Worm (Caenorhabditis elegans): ENCODE results near the gene dyci-1.
A peak's percentile ranks its signal among the peaks of the same experiment; 100 is the strongest.

Gene dyci-1

ce11 chrIV:6802132-6802531 is 17.1 kb upstream of the dyci-1 start, which contains the start of the genes cest-4 and C17H12.11 (continued):
- TF ChIP-seq dve-1 (tag; optimal IDR thresholded peaks at IDR 0.05; ENCODE audit: insufficient read depth): peak; percentile 79
- peak; percentile 98 for TF ChIP-seq nhr-28 (tag; optimal IDR thresholded peaks at IDR 0.05)
- TF ChIP-seq daf-16 (GFP tag; optimal IDR thresholded peaks at IDR 0.05): no peak
- peak; percentile 93 for TF ChIP-seq daf-16 (tag; optimal IDR thresholded peaks at IDR 0.05)

ce11 chrIV:6795529-6795928 is 10.5 kb upstream of the dyci-1 start, which contains the start of the genes C17H12.3 and C17H12.12:
C17H12.3 (minus strand) TSS chrIV:6795629.
C17H12.12 (plus strand) TSS chrIV:6795924.
- no peak for TF ChIP-seq pqm-1 (tag; optimal IDR thresholded peaks at IDR 0.05)
- TF ChIP-seq hlh-30 (tag; optimal IDR thresholded peaks at IDR 0.05; ENCODE audit: insufficient read depth): no peak
- TF ChIP-seq php-3 (GFP tag; IDR thresholded peaks at IDR 0.05): no peak
- no peak for TF ChIP-seq madf-9 (GFP tag; conservative IDR thresholded peaks at IDR 0.05)
- TF ChIP-seq tra-1 (GFP tag; IDR thresholded peaks at IDR 0.05): no peak
- TF ChIP-seq duxl-1 (tag; optimal IDR thresholded peaks at IDR 0.05; ENCODE audit: poor library complexity): no peak
- no peak for TF ChIP-seq mes-2 (tag; optimal IDR thresholded peaks at IDR 0.05; ENCODE audit: poor library complexity, severe bottlenecking)
- TF ChIP-seq snpc-1.2 (GFP tag; IDR thresholded peaks at IDR 0.05): no peak
- TF ChIP-seq attf-4 (tag; optimal IDR thresholded peaks at IDR 0.05): no peak
- TF ChIP-seq ZK546.5 (tag; optimal IDR thresholded peaks at IDR 0.05): no peak
- no peak for TF ChIP-seq lin-39 (tag; optimal IDR thresholded peaks at IDR 0.05)
- no peak for TF ChIP-seq arid-1 (GFP tag; conservative IDR thresholded peaks at IDR 0.05)
- no peak for TF ChIP-seq ceh-28 (tag; optimal IDR thresholded peaks at IDR 0.05)
- no peak for TF ChIP-seq pha-4 (GFP tag; IDR thresholded peaks at IDR 0.05)
- TF ChIP-seq pha-4 (tag; optimal IDR thresholded peaks at IDR 0.05): no peak

ce11 chrIV:6793310-6793966 is 8.4 kb upstream of the dyci-1 start:
- TF ChIP-seq dmd-8 (GFP tag; IDR thresholded peaks at IDR 0.05): no peak
- TF ChIP-seq unc-62 (GFP tag; optimal IDR thresholded peaks at IDR 0.05 in 1 of 2): peak in 1 of 2 experiments; percentile 70
- TF ChIP-seq unc-62 (tag; optimal IDR thresholded peaks at IDR 0.05): no peak
- no peak for TF ChIP-seq Y105C5A.15 (GFP tag; IDR thresholded peaks at IDR 0.05)
- TF ChIP-seq aly-2 (tag; optimal IDR thresholded peaks at IDR 0.05): no peak
- TF ChIP-seq ces-1 (GFP tag; optimal IDR thresholded peaks at IDR 0.05): no peak
- no peak for TF ChIP-seq F26F4.8 (GFP tag; conservative IDR thresholded peaks at IDR 0.05)
- TF ChIP-seq F49E8.2 (tag; optimal IDR thresholded peaks at IDR 0.05; ENCODE audit: borderline replicate concordance): peak; percentile 82
- no peak for TF ChIP-seq nhr-48 (tag; optimal IDR thresholded peaks at IDR 0.05)
- TF ChIP-seq mdt-29 (GFP tag; IDR thresholded peaks at IDR 0.05): no peak
- TF ChIP-seq snpc-4 (tag; optimal IDR thresholded peaks at IDR 0.05): no peak
- peak; percentile 35; the same call in 1 of the 2 replicates for TF ChIP-seq lin-38 (GFP tag; IDR thresholded peaks at IDR 0.05)
- no peak for TF ChIP-seq php-3 (GFP tag; IDR thresholded peaks at IDR 0.05)
- no peak for TF ChIP-seq hlh-30 (tag; optimal IDR thresholded peaks at IDR 0.05; ENCODE audit: insufficient read depth)
- no peak for TF ChIP-seq pqm-1 (tag; optimal IDR thresholded peaks at IDR 0.05)
- no peak for TF ChIP-seq ama-1 (optimal IDR thresholded peaks at IDR 0.05)
- TF ChIP-seq dpl-1 (GFP tag; optimal IDR thresholded peaks at IDR 0.05): no peak
- TF ChIP-seq nhr-76 (tag; optimal IDR thresholded peaks at IDR 0.05): no peak
- TF ChIP-seq egl-27 (tag; optimal IDR thresholded peaks at IDR 0.05): no peak
- TF ChIP-seq gei-8 (GFP tag; optimal IDR thresholded peaks at IDR 0.05): no peak
- peak; percentile 91 for TF ChIP-seq snpc-1.2 (GFP tag; IDR thresholded peaks at IDR 0.05)
- no peak for TF ChIP-seq lin-15B (tag; optimal IDR thresholded peaks at IDR 0.05)
- no peak for TF ChIP-seq ZK546.5 (tag; optimal IDR thresholded peaks at IDR 0.05)
- peak; percentile 21 for TF ChIP-seq duxl-1 (tag; optimal IDR thresholded peaks at IDR 0.05; ENCODE audit: poor library complexity)
- TF ChIP-seq madf-5 (GFP tag; IDR thresholded peaks at IDR 0.05): no peak
- TF ChIP-seq fos-1 (tag; optimal IDR thresholded peaks at IDR 0.05): no peak
- no peak for TF ChIP-seq Y48G9A.11 (GFP tag; IDR thresholded peaks at IDR 0.05)
- no peak for TF ChIP-seq attf-4 (tag; optimal IDR thresholded peaks at IDR 0.05)
- TF ChIP-seq T26A8.4 (GFP tag; IDR thresholded peaks at IDR 0.05): peak; percentile 17; the same call in 1 of the 2 replicates
- TF ChIP-seq daf-16 (GFP tag; optimal IDR thresholded peaks at IDR 0.05): no peak
- peak; percentile 3 for TF ChIP-seq daf-16 (tag; optimal IDR thresholded peaks at IDR 0.05)
- TF ChIP-seq hif-1 (tag; optimal IDR thresholded peaks at IDR 0.05): no peak

Data from whole organism, L4 larva.